Worm (Caenorhabditis elegans) whole organism, mixed stage, embryonic: ENCODE results near the gene T22F3.10.

ENCODE experiments used
- ceh-83 ChIP-seq: fragments of 200-800 bp; sonication (Bioruptor generic); optimal IDR thresholded peaks from 2 replicates; lab custom pipeline; 2018; ENCODE audit warnings: mild to moderate bottlenecking, missing genetic modification characterization, missing compliant biosample characterization
- elt-1 ChIP-seq: sonication (generic microtip); optimal IDR thresholded peaks from 2 replicates; lab custom pipeline; 2017; ENCODE audit warnings: missing genetic modification characterization, mild to moderate bottlenecking, missing compliant biosample characterization, antibody characterized with exemption, moderate library complexity, borderline replicate concordance; ENCODE audit not compliant: insufficient read depth
- elt-3 ChIP-seq: fragments of 150-350 bp; optimal IDR thresholded peaks from 2 replicates; lab custom pipeline; 2014; ENCODE audit warnings: missing biosample characterization, missing genetic modification characterization
- nhr-237 ChIP-seq: fragments of 150-350 bp; optimal IDR thresholded peaks from 2 replicates; lab custom pipeline; 2014; ENCODE audit warnings: missing biosample characterization, missing genetic modification characterization
- sem-2 ChIP-seq: fragments of 200-800 bp; sonication (Bioruptor generic); optimal IDR thresholded peaks from 2 replicates; lab custom pipeline; 2018; ENCODE audit warnings: mild to moderate bottlenecking, missing genetic modification characterization, missing compliant biosample characterization
- unc-62 ChIP-seq: fragments of 150-350 bp; optimal IDR thresholded peaks from 2 replicates; lab custom pipeline; 2014; ENCODE audit warnings: missing biosample characterization, missing genetic modification reagents, missing genetic modification characterization
- ztf-11 ChIP-seq: fragments of 150-350 bp; optimal IDR thresholded peaks from 2 replicates; lab custom pipeline; 2014; ENCODE audit warnings: missing biosample characterization, missing genetic modification characterization

DNA sequence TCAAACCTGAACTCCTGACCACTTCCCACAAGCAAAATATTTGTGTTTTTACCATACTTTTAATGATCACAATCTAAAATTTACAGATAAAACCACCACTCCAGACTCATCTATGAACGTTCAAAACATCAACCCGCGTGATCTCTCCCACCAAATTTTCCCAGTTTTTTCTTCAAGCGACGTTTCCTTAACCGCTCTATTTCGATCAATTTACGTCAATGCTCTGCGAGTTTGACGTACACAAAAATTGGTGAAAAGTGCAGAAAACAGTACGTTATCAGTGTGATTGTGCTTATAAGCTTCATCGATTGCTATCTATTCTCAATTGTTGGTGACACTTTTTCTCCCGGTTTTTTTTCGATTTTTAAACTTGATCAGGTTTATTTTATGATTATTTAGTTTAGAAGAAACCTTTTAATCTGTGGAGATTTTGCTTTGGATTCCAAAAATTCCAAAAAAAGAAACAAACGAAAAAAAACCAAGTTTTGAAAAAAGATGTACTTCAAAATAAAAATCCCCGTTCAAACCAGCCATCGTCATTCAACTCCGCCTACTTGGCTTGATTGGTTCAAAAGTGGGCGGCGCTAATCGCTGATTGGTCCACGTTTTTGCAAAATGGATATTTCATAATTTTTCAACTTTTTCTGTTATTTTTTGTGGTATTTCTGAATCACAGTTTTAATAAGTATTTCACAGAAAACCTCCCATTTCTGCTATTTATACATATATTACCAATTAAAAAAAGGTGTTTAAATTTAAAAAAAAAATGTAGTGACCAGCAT is 20.9 kb upstream of the T22F3.10 start:
- TF ChIP-seq unc-62 (GFP tag; lab: Kevin White, UChicago) (no peak), ztf-11 (tag; lab: Kevin White, UChicago) (no peak), ceh-83 (no peak), sem-2 (GFP tag; lab: Kevin White, UChicago) (no peak), elt-1 (tag; lab: Kevin White, UChicago) (no peak), nhr-237 (tag; lab: Kevin White, UChicago) (no peak), elt-3 (tag; lab: Kevin White, UChicago) (no peak)
